Worm (Caenorhabditis elegans): ENCODE measurements around the gene F19C6.5.

- TF ChIP-seq ama-1 (optimal IDR thresholded peaks at IDR 0.05) (no peak), ceh-9 (tag; optimal IDR thresholded peaks at IDR 0.05) (no peak), madf-2 (tag; optimal IDR thresholded peaks at IDR 0.05) (no peak)
Observed at ce11 chrX:9999192-9999591, 14.5 kb upstream of the F19C6.5 start, which contains the start of gene grk-1.
